Worm (Caenorhabditis elegans): ENCODE data around the gene irg-5.

irg-5 gene

ce11 chrV:13738374-13738773, at the start of gene irg-5:
TSS of gene irg-5 (minus strand) at chrV:13738474.
- TF ChIP-seq sptf-2 (GFP tag; optimal IDR thresholded peaks at IDR 0.05) (no peak), nhr-90 (tag; optimal IDR thresholded peaks at IDR 0.05) (no peak), egl-18 (GFP tag; IDR thresholded peaks at IDR 0.05) (no peak), dox-1 (GFP tag; IDR thresholded peaks at IDR 0.05) (no peak)

DNA sequence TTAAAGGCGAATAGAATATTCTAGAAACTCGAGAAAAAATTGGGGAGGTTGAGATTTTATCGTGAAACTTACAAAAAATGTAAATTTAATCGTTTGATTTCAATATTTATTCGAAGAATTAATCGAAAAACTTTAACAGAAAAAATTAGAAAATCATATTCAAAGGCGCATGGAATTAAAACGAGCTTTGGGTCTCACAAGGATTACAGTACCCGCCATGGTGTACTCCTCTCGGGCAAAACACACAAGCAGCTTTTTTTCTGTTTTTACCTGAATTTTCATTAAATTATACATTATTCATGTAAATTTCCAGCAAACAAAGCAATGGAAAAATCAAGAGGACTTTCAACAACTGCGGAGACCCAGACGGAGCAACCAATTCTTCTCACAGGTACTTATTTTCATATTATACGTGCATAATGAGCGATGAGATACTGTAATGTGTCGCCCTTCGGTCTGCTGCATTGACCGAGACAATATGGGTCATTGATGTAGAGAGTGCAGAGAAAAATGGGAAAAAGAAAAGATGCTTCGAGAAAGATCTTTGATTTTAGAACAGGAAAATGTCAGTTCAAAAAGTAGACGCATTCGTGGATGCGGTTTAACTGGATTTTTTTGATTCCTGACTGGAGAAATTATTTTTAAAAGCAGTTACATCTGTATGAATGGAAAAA, 49.1 kb upstream of the irg-5 start, which contains the start of the genes F53C11.4 and F53C11.5:
F53C11.4 (minus strand) TSS at position 128 of the 674 bp plus-strand sequence.
F53C11.5 (plus strand) TSS at position 325 of the 674 bp plus-strand sequence.
- TF ChIP-seq F23B12.7 (tag; optimal IDR thresholded peaks at IDR 0.05; ENCODE audit: insufficient read depth) = no peak
- TF ChIP-seq tbp1 (GFP tag; optimal IDR thresholded peaks at IDR 0.05) = no peak
- no peak for TF ChIP-seq B0035.1 (tag; optimal IDR thresholded peaks at IDR 0.05)
- peak; percentile 27 for TF ChIP-seq snpc-3.4 (tag; optimal IDR thresholded peaks at IDR 0.05)
- no peak for TF ChIP-seq attf-6 (GFP tag; IDR thresholded peaks at IDR 0.05)
- TF ChIP-seq tlf-1 (GFP tag; optimal IDR thresholded peaks at IDR 0.05) = peak; percentile 28
- peak; percentile 75 for TF ChIP-seq pha-4 (tag; optimal IDR thresholded peaks at IDR 0.05)
- no peak for TF ChIP-seq ztf-25 (GFP tag; IDR thresholded peaks at IDR 0.05)
- no peak for TF ChIP-seq B0261.1 (tag; optimal IDR thresholded peaks at IDR 0.05)
- no peak for TF ChIP-seq ztf-26 (tag; optimal IDR thresholded peaks at IDR 0.05)
- no peak for TF ChIP-seq ets-4 (GFP tag; optimal IDR thresholded peaks at IDR 0.05)
- TF ChIP-seq D2030.7 (GFP tag; IDR thresholded peaks at IDR 0.05) = peak; percentile 25; the same call in 1 of the 2 replicates
- peak; percentile 35; the same call in 1 of the 2 replicates for TF ChIP-seq hmg-1.2 (GFP tag; IDR thresholded peaks at IDR 0.05)
- TF ChIP-seq hmg-20 (GFP tag; IDR thresholded peaks at IDR 0.05) = no peak
- no peak for TF ChIP-seq dpff-1 (tag; optimal IDR thresholded peaks at IDR 0.05)
- peak; percentile 59 for TF ChIP-seq madf-8 (GFP tag; conservative IDR thresholded peaks at IDR 0.05)
- peak; percentile 33 for TF ChIP-seq nhr-80 (tag; optimal IDR thresholded peaks at IDR 0.05)
- no peak for TF ChIP-seq F10E7.11 (tag; optimal IDR thresholded peaks at IDR 0.05)
- no peak for TF ChIP-seq nhr-27 (tag; optimal IDR thresholded peaks at IDR 0.05)
- no peak for TF ChIP-seq ZK185.1 (tag; optimal IDR thresholded peaks at IDR 0.05; ENCODE audit: poor library complexity, severe bottlenecking)
- TF ChIP-seq xnd-1 (tag; optimal IDR thresholded peaks at IDR 0.05) = peak; percentile 54
- no peak for TF ChIP-seq mel-28 (tag; optimal IDR thresholded peaks at IDR 0.05; ENCODE audit: borderline replicate concordance)
- TF ChIP-seq snpc-1.1 (tag; optimal IDR thresholded peaks at IDR 0.05; ENCODE audit: insufficient read depth) = no peak
- TF ChIP-seq let-607 (tag; optimal IDR thresholded peaks at IDR 0.05) = no peak
- no peak for TF ChIP-seq ekl-4 (GFP tag; IDR thresholded peaks at IDR 0.05)
- no peak for TF ChIP-seq tbx-9 (tag; optimal IDR thresholded peaks at IDR 0.05; ENCODE audit: borderline replicate concordance)
- no peak for TF ChIP-seq ceh-100 (GFP tag; IDR thresholded peaks at IDR 0.05)
- no peak for TF ChIP-seq ceh-91 (GFP tag; IDR thresholded peaks at IDR 0.05)
- TF ChIP-seq F33H1.4 (GFP tag; IDR thresholded peaks at IDR 0.05) = peak; percentile 89
- no peak for TF ChIP-seq lir-1 (GFP tag; conservative IDR thresholded peaks at IDR 0.05)
- no peak for TF ChIP-seq lin-35 (GFP tag; optimal IDR thresholded peaks at IDR 0.05)
- TF ChIP-seq atf-7 (tag; optimal IDR thresholded peaks at IDR 0.05) = no peak
- no peak for TF ChIP-seq Y79H2A.3 (GFP tag; conservative IDR thresholded peaks at IDR 0.05)
- TF ChIP-seq cebp-1 (GFP tag; IDR thresholded peaks at IDR 0.05) = no peak
- no peak for TF ChIP-seq cebp-1 (tag; optimal IDR thresholded peaks at IDR 0.05)
- peak; percentile 14; the same call in 1 of the 2 replicates for TF ChIP-seq mcd-1 (GFP tag; IDR thresholded peaks at IDR 0.05)
- peak; percentile 79 for TF ChIP-seq madf-6 (GFP tag; IDR thresholded peaks at IDR 0.05)
- TF ChIP-seq K11D2.4 (GFP tag; IDR thresholded peaks at IDR 0.05) = no peak
- no peak for TF ChIP-seq nfya-1 (tag; optimal IDR thresholded peaks at IDR 0.05; ENCODE audit: borderline replicate concordance, insufficient read depth)
- TF ChIP-seq F57A8.1 (GFP tag; optimal IDR thresholded peaks at IDR 0.05) = no peak
- no peak for TF ChIP-seq ztf-18 (tag; optimal IDR thresholded peaks at IDR 0.05)

Data from whole organism, young adult.